Worm (Caenorhabditis elegans): ENCODE data around the gene nhr-92.
A peak's percentile ranks its signal among the peaks of the same experiment; 100 is the strongest.

DNA sequence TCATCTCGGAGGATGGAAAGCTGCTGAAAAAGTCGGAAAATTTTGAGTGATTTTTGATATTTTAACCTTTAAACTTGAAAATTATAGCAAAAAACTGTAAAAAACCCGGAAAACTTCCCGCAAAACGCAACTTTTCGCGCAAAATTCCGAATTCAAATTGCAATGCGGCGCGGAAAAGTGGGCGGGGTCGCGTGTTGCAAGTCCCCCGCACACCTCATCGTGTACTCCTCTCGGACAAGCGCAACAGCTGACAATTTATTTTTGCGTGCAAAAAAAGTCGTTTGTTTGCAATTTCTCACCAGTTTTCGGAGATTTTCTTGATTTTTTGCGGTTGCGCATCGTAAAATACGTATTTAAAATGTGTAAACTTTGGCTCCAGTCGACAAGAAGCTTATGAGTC is 24.1 kb upstream of the nhr-92 start, which contains the start of gene npp-8:
- TF ChIP-seq ama-1 (optimal IDR thresholded peaks at IDR 0.05) (no peak), ama-1 (GFP tag; optimal IDR thresholded peaks at IDR 0.05) (no peak), die-1 (tag; optimal IDR thresholded peaks at IDR 0.05) (peak; percentile 19), sea-2 (GFP tag; IDR thresholded peaks at IDR 0.05) (no peak), Y56A3A.18 (GFP tag; IDR thresholded peaks at IDR 0.05) (no peak)

Data from whole organism, young adult.